Worm (Caenorhabditis elegans) whole organism, mixed stage, embryonic: ENCODE results near the gene Y45F10D.16.

ENCODE experiments used
- ceh-43 ChIP-seq: fragments of 200-800 bp; sonication (Bioruptor generic); optimal IDR thresholded peaks from 2 replicates; lab custom pipeline; 2018; ENCODE audit warnings: mild to moderate bottlenecking, missing genetic modification characterization, moderate library complexity, missing compliant biosample characterization
- elt-3 ChIP-seq: fragments of 150-350 bp; optimal IDR thresholded peaks from 2 replicates; lab custom pipeline; 2014; ENCODE audit warnings: missing biosample characterization, missing genetic modification characterization
- nhr-12 ChIP-seq: fragments of 150-350 bp; optimal IDR thresholded peaks from 2 replicates; lab custom pipeline; 2014; ENCODE audit warnings: missing biosample characterization, missing genetic modification characterization
- snpc-4 ChIP-seq: fragments of 150-350 bp; optimal IDR thresholded peaks from 2 replicates; lab custom pipeline; 2014; ENCODE audit warnings: missing biosample characterization, missing genetic modification characterization
- ztf-11 ChIP-seq: fragments of 150-350 bp; optimal IDR thresholded peaks from 2 replicates; lab custom pipeline; 2014; ENCODE audit warnings: missing biosample characterization, missing genetic modification characterization

DNA sequence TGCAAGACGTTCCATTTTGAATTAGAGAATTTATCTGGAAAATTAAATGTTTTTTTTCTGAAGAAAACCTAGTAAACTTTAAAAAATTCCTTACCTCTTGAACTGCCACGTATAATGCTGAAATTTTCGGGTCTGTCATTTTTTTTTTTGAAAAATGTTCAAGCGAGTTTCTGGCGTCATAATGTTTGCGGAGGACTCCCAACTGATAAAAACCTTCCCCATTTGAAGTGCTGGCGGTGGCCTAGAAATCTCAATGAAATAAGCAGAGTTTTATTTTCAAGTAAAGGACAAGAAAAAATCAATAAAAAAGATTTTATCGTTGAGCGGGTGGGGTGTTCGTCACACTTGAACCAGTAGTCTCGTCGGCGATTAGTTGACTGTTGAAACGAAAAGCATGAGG is 10.5 kb downstream of the Y45F10D.16 start, which contains the start of gene icap-1:
- TF ChIP-seq nhr-12 (tag; lab: Kevin White, UChicago) (no peak), snpc-4 (tag; lab: Kevin White, UChicago) (no peak), ztf-11 (tag; lab: Kevin White, UChicago) (no peak), elt-3 (tag; lab: Kevin White, UChicago) (no peak), ceh-43 (no peak)
